Fruit fly (Drosophila melanogaster) whole organism, pupa: Measurements from ENCODE around the gene DAAM.

Source experiments
- CG17806 ChIP-seq: fragments of 200-800 bp; sonication (Bioruptor generic); optimal IDR thresholded peaks from 2 replicates; lab custom pipeline; 2018; ENCODE audit warnings: missing biosample characterization, mild to moderate bottlenecking, missing genetic modification characterization, moderate library complexity
- D1 ChIP-seq: fragments of 200-800 bp; sonication (Bioruptor generic); optimal IDR thresholded peaks from 2 replicates; lab custom pipeline; 2018; ENCODE audit warnings: missing biosample characterization, mild to moderate bottlenecking, missing genetic modification characterization, moderate library complexity

dm6 chrX:1321664-1322063 lies 498 bp downstream of the DAAM start:
- TF ChIP-seq D1 (tag; lab: Kevin White, UChicago): no peak
- no peak for TF ChIP-seq CG17806
